Fruit fly (Drosophila melanogaster) whole organism, embryonic: ENCODE measurements around the gene CG11617.

Experiments used
- Ada2b ChIP-seq: fragments of 200-800 bp; sonication (Bioruptor generic); IDR thresholded peaks from 2 replicates; pipeline ENCODE4 v1.3.6; 2022; ENCODE audit warnings: missing biosample characterization, missing genetic modification characterization
- Adf1 ChIP-seq: fragments of 200-800 bp; sonication (Bioruptor generic); IDR thresholded peaks from 2 replicates; pipeline ENCODE4 v1.3.6; 2022; ENCODE audit warnings: missing biosample characterization, missing genetic modification characterization
- Aef1 ChIP-seq: fragments of 200-800 bp; sonication (Bioruptor generic); IDR thresholded peaks from 3 replicates; pipeline ENCODE4 v1.3.6; 2022; ENCODE audit warnings: missing biosample characterization, missing genetic modification characterization
- B-H2 ChIP-seq: fragments of 200-800 bp; sonication (Bioruptor generic); optimal IDR thresholded peaks from 2 replicates; lab custom pipeline; 2018; ENCODE audit warnings: missing biosample characterization, mild to moderate bottlenecking, missing genetic modification characterization
- CG10321 ChIP-seq: fragments of 200-800 bp; sonication (Bioruptor generic); IDR thresholded peaks from 2 replicates; pipeline ENCODE4 v1.3.6; 2022; ENCODE audit warnings: missing biosample characterization, missing genetic modification characterization
- CG10431 ChIP-seq: fragments of 200-800 bp; sonication (Bioruptor generic); optimal IDR thresholded peaks from 3 replicates; lab custom pipeline; 2018; ENCODE audit warnings: missing biosample characterization, mild to moderate bottlenecking, missing genetic modification characterization
- CG12659 ChIP-seq: fragments of 200-800 bp; sonication (Bioruptor generic); optimal IDR thresholded peaks from 3 replicates; lab custom pipeline; 2017; ENCODE audit warnings: mild to moderate bottlenecking, missing biosample characterization, missing genetic modification reagents, missing genetic modification characterization
- CG12942 ChIP-seq: fragments of 200-800 bp; sonication (Bioruptor generic); optimal IDR thresholded peaks from 3 replicates; lab custom pipeline; 2016; ENCODE audit warnings: missing biosample characterization, missing genetic modification characterization
- CG14050 ChIP-seq: fragments of 200-800 bp; sonication (Bioruptor generic); IDR thresholded peaks from 3 replicates; pipeline ENCODE4 v1.3.6; 2022; ENCODE audit warnings: missing biosample characterization, missing genetic modification characterization
- CG14667 ChIP-seq: fragments of 200-800 bp; sonication (Bioruptor generic); IDR thresholded peaks from 2 replicates; pipeline ENCODE4 v1.3.6; 2022; ENCODE audit warnings: missing biosample characterization, missing genetic modification characterization
- CG1647 ChIP-seq: fragments of 200-800 bp; sonication (Bioruptor generic); optimal IDR thresholded peaks from 3 replicates; lab custom pipeline; 2016; ENCODE audit warnings: missing biosample characterization, missing genetic modification characterization
- CG31388 ChIP-seq: fragments of 200-800 bp; sonication (Bioruptor generic); optimal IDR thresholded peaks from 2 replicates; lab custom pipeline; 2016; ENCODE audit warnings: missing biosample characterization, missing genetic modification characterization
- CG3847 ChIP-seq: fragments of 200-800 bp; sonication (Bioruptor generic); IDR thresholded peaks from 2 replicates; pipeline ENCODE4 v1.3.6; 2022; ENCODE audit warnings: missing biosample characterization, missing genetic modification characterization
- CG4328 ChIP-seq: fragments of 200-800 bp; sonication (Bioruptor generic); optimal IDR thresholded peaks from 3 replicates; lab custom pipeline; 2017; ENCODE audit warnings: missing biosample characterization, missing genetic modification reagents, missing genetic modification characterization
- CG4730 ChIP-seq: fragments of 200-800 bp; sonication (Bioruptor generic); IDR thresholded peaks from 2 replicates; pipeline ENCODE4 v1.3.6; 2022; ENCODE audit warnings: missing biosample characterization, missing genetic modification characterization
- CG6272 ChIP-seq: fragments of 200-800 bp; sonication (Bioruptor generic); IDR thresholded peaks from 2 replicates; pipeline ENCODE4 v1.3.6; 2022; ENCODE audit warnings: missing biosample characterization, missing genetic modification characterization
- CG7372 ChIP-seq: fragments of 200-800 bp; sonication (Bioruptor generic); IDR thresholded peaks from 2 replicates; pipeline ENCODE4 v1.3.6; 2022; ENCODE audit warnings: missing biosample characterization, missing genetic modification characterization
- CG7556 ChIP-seq: fragments of 200-800 bp; sonication (Bioruptor generic); optimal IDR thresholded peaks from 2 replicates; lab custom pipeline; 2017; ENCODE audit warnings: missing biosample characterization, mild to moderate bottlenecking, missing genetic modification characterization
- CG7963 ChIP-seq: fragments of 200-800 bp; sonication (Bioruptor generic); IDR thresholded peaks from 3 replicates; pipeline ENCODE4 v1.3.6; 2022; ENCODE audit warnings: missing biosample characterization, missing genetic modification characterization; ENCODE audit not compliant: partially characterized antibody
- CG9797 ChIP-seq: fragments of 200-800 bp; sonication (Bioruptor generic); optimal IDR thresholded peaks from 3 replicates; lab custom pipeline; 2018; ENCODE audit warnings: missing biosample characterization, mild to moderate bottlenecking, missing genetic modification characterization
- CrebB ChIP-seq: fragments of 200-800 bp; sonication (Bioruptor generic); optimal IDR thresholded peaks from 3 replicates; lab custom pipeline; 2018; ENCODE audit warnings: missing biosample characterization, mild to moderate bottlenecking, missing genetic modification characterization
- D19B ChIP-seq: fragments of 200-800 bp; sonication (Bioruptor generic); optimal IDR thresholded peaks from 2 replicates; lab custom pipeline; 2017; ENCODE audit warnings: missing biosample characterization, mild to moderate bottlenecking, missing genetic modification characterization
- Deaf1 ChIP-seq: fragments of 200-800 bp; optimal IDR thresholded peaks from 3 replicates; lab custom pipeline; 2019; ENCODE audit warnings: missing biosample characterization, mild to moderate bottlenecking, missing genetic modification characterization, moderate library complexity
- Dll ChIP-seq: fragments of 200-800 bp; sonication (Bioruptor generic); IDR thresholded peaks from 4 replicates; pipeline ENCODE4 v1.3.6; 2022; ENCODE audit warnings: missing biosample characterization, missing genetic modification characterization; ENCODE audit not compliant: partially characterized antibody
- H15 ChIP-seq: fragments of 200-800 bp; sonication (Bioruptor generic); IDR thresholded peaks from 3 replicates; pipeline ENCODE4 v1.3.6; 2022; ENCODE audit warnings: missing biosample characterization, missing genetic modification characterization
- Hr51 ChIP-seq, 2 experiments: fragments of 200-800 bp; sonication (Bioruptor generic); optimal IDR thresholded peaks; 2 replicates in 1 of 2; 3 replicates in 1 of 2; lab custom pipeline; 2016 to 2018; ENCODE audit warnings: missing biosample characterization in 2 of 2, missing genetic modification characterization in 2 of 2, mild to moderate bottlenecking in 1 of 2, moderate library complexity in 1 of 2
- Lim3 ChIP-seq: fragments of 200-800 bp; sonication (Bioruptor generic); IDR thresholded peaks from 2 replicates; pipeline ENCODE4 v1.3.6; 2022; ENCODE audit warnings: missing biosample characterization, missing genetic modification characterization
- NC2β ChIP-seq: fragments of 200-800 bp; sonication (Bioruptor generic); optimal IDR thresholded peaks from 2 replicates; lab custom pipeline; 2016; ENCODE audit warnings: missing biosample characterization, missing genetic modification characterization
- NK7.1 ChIP-seq: fragments of 200-800 bp; sonication (Bioruptor generic); optimal IDR thresholded peaks from 3 replicates; lab custom pipeline; 2016; ENCODE audit warnings: missing biosample characterization, missing genetic modification characterization
- Side ChIP-seq: fragments of 200-800 bp; sonication (Bioruptor generic); optimal IDR thresholded peaks from 2 replicates; lab custom pipeline; 2016; ENCODE audit warnings: missing biosample characterization, missing genetic modification characterization
- Xrp1 ChIP-seq: fragments of 200-800 bp; sonication (Bioruptor generic); IDR thresholded peaks from 2 replicates; pipeline ENCODE4 v1.3.6; 2022; ENCODE audit warnings: missing biosample characterization, missing genetic modification characterization
- bbx ChIP-seq: fragments of 200-800 bp; sonication (Bioruptor generic); IDR thresholded peaks from 2 replicates; pipeline ENCODE4 v1.3.6; 2022; ENCODE audit warnings: missing biosample characterization, missing genetic modification characterization; ENCODE audit not compliant: partially characterized antibody
- bigmax ChIP-seq: fragments of 200-800 bp; sonication (Bioruptor generic); optimal IDR thresholded peaks from 2 replicates; lab custom pipeline; 2018; ENCODE audit warnings: missing biosample characterization, mild to moderate bottlenecking, missing genetic modification characterization
- cg ChIP-seq: fragments of 200-800 bp; sonication (Bioruptor generic); optimal IDR thresholded peaks from 3 replicates; lab custom pipeline; 2019; ENCODE audit warnings: missing biosample characterization, mild to moderate bottlenecking, missing genetic modification characterization, moderate library complexity
- gfzf ChIP-seq: fragments of 200-800 bp; sonication (Bioruptor generic); optimal IDR thresholded peaks from 2 replicates; lab custom pipeline; 2016; ENCODE audit warnings: missing biosample characterization, mild to moderate bottlenecking, missing genetic modification characterization, moderate library complexity
- grau ChIP-seq: fragments of 200-800 bp; optimal IDR thresholded peaks from 3 replicates; lab custom pipeline; 2019; ENCODE audit warnings: missing biosample characterization, mild to moderate bottlenecking, missing genetic modification characterization, moderate library complexity
- grn ChIP-seq: fragments of 200-800 bp; sonication (Bioruptor generic); optimal IDR thresholded peaks from 3 replicates; lab custom pipeline; 2017; ENCODE audit warnings: missing biosample characterization, missing genetic modification characterization
- hth ChIP-seq: fragments of >200 bp; optimal IDR thresholded peaks from 2 replicates; lab custom pipeline; 2017; ENCODE audit warnings: inconsistent platforms
- kay ChIP-seq: fragments of 200-800 bp; sonication (Bioruptor generic); optimal IDR thresholded peaks from 2 replicates; lab custom pipeline; 2016; ENCODE audit warnings: missing biosample characterization, missing genetic modification characterization
- nau ChIP-seq: fragments of 200-800 bp; sonication (Bioruptor generic); optimal IDR thresholded peaks from 3 replicates; lab custom pipeline; 2017; ENCODE audit warnings: missing biosample characterization, mild to moderate bottlenecking, missing genetic modification characterization, missing genetic modification reagents
- pho ChIP-seq: fragments of 200-800 bp; sonication (Bioruptor generic); optimal IDR thresholded peaks from 2 replicates; lab custom pipeline; 2016; ENCODE audit warnings: missing biosample characterization, missing genetic modification characterization
- repo ChIP-seq: fragments of 200-800 bp; sonication (Bioruptor generic); optimal IDR thresholded peaks from 2 replicates; lab custom pipeline; 2016; ENCODE audit warnings: missing biosample characterization, missing genetic modification characterization
- scrt ChIP-seq: fragments of 200-800 bp; sonication (Bioruptor generic); optimal IDR thresholded peaks from 2 replicates; lab custom pipeline; 2018; ENCODE audit warnings: missing biosample characterization, mild to moderate bottlenecking, missing genetic modification characterization, moderate library complexity
- sqz ChIP-seq: fragments of 200-800 bp; sonication (Bioruptor generic); optimal IDR thresholded peaks from 3 replicates; lab custom pipeline; 2018; ENCODE audit warnings: missing biosample characterization, mild to moderate bottlenecking, missing genetic modification characterization
- tgo ChIP-seq: fragments of 200-800 bp; sonication (Bioruptor generic); IDR thresholded peaks from 3 replicates; pipeline ENCODE4 v1.3.6; 2022; ENCODE audit warnings: missing biosample characterization, missing genetic modification characterization
- toy ChIP-seq: fragments of 200-800 bp; sonication (Bioruptor generic); IDR thresholded peaks from 2 replicates; pipeline ENCODE4 v1.3.6; 2022; ENCODE audit warnings: missing biosample characterization, missing genetic modification characterization
- trh ChIP-seq: fragments of 200-800 bp; sonication (Bioruptor generic); optimal IDR thresholded peaks from 2 replicates; lab custom pipeline; 2016; ENCODE audit warnings: missing biosample characterization, missing genetic modification characterization
- twi ChIP-seq: fragments of 200-800 bp; optimal IDR thresholded peaks from 2 replicates; lab custom pipeline; 2019; ENCODE audit warnings: missing biosample characterization, mild to moderate bottlenecking, missing genetic modification characterization, moderate library complexity
- unc-4 ChIP-seq: fragments of 200-800 bp; sonication (Bioruptor generic); IDR thresholded peaks from 2 replicates; pipeline ENCODE4 v1.3.6; 2022; ENCODE audit warnings: missing biosample characterization, missing genetic modification characterization; ENCODE audit not compliant: partially characterized antibody
- unpg ChIP-seq: fragments of 200-800 bp; sonication (Bioruptor generic); optimal IDR thresholded peaks from 3 replicates; lab custom pipeline; 2018; ENCODE audit warnings: missing biosample characterization, mild to moderate bottlenecking, missing genetic modification characterization, moderate library complexity
- usp ChIP-seq: fragments of >200 bp; optimal IDR thresholded peaks from 2 replicates; lab custom pipeline; 2017; ENCODE audit warnings: missing biosample characterization, missing genetic modification characterization
- yki ChIP-seq: fragments of >200 bp; optimal IDR thresholded peaks from 3 replicates; lab custom pipeline; 2018

The CG11617 gene

DNA sequence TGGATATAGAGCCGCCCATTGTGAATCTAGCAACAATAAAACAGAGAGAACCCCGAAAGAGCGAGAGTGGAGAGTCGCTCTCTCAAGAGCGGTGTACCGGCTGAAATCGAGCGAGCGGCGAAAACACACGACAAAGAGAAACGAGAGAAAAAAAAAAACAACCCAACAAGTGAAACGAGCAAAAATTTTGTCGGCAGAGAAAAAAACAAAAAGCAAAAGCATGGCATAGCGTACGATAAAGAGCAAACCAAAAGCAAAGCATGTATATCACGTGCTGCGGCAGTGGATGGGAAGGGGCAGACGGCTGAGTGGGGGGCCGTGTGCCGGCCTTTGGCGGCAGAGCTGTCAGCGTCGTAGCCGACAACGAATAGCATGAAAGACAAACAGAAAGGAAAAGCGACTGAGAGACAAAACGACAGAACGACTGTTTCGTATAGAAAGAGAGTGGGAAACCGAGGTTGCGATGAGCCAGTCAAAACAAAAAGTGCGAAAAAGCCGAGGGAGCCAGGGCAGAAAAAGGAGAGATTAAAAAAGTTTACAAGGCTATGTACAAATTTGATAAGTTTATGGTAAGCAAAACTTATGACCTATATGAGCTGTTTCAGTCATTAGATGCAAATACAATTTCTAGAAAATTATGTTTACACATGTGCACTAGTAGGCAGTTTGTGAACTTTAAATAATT lies 39.7 kb upstream of the CG11617 start (continued):
- no peak for TF ChIP-seq CG7963 (GFP tag; lab: Robert Waterston, UW)
- TF ChIP-seq D19B (GFP tag; lab: Kevin White, UChicago), result no peak
- TF ChIP-seq grn (GFP tag; lab: Kevin White, UChicago), result no peak
- no peak for TF ChIP-seq gfzf (GFP tag; lab: Kevin White, UChicago)
- TF ChIP-seq toy (GFP tag; lab: Robert Waterston, UW), result no peak
- TF ChIP-seq CG12942 (GFP tag; lab: Kevin White, UChicago), result no peak
- TF ChIP-seq grau (tag; lab: Kevin White, UChicago), result no peak
- TF ChIP-seq CG14050 (GFP tag; lab: Robert Waterston, UW), result no peak; the same call in 2 of the 3 replicates
- TF ChIP-seq tgo (GFP tag; lab: Robert Waterston, UW), result no peak
- TF ChIP-seq CG3847 (GFP tag; lab: Robert Waterston, UW), result no peak
- TF ChIP-seq CG6272 (GFP tag; lab: Robert Waterston, UW), result no peak
- TF ChIP-seq CG31388 (GFP tag; lab: Kevin White, UChicago), result no peak
- TF ChIP-seq Dll (GFP tag; lab: Robert Waterston, UW), result peak; percentile 46; the same call in 1 of the 4 replicates
- TF ChIP-seq bbx, result no peak
- TF ChIP-seq nau (GFP tag; lab: Kevin White, UChicago), result no peak
- TF ChIP-seq CG10431, result peak; percentile 14
- TF ChIP-seq NC2β (GFP tag; lab: Kevin White, UChicago), result no peak
- TF ChIP-seq cg (GFP tag; lab: Kevin White, UChicago), result peak; percentile 24
- no peak for TF ChIP-seq CG12659 (GFP tag; lab: Kevin White, UChicago)
- no peak for TF ChIP-seq kay (GFP tag; lab: Kevin White, UChicago)
- TF ChIP-seq B-H2 (GFP tag; lab: Kevin White, UChicago), result no peak
- peak; percentile 40 for TF ChIP-seq Deaf1 (tag; lab: Kevin White, UChicago)
- no peak for TF ChIP-seq CG7372
- no peak for TF ChIP-seq CG10321 (GFP tag; lab: Robert Waterston, UW)
- no peak for TF ChIP-seq CG4328
- no peak for TF ChIP-seq CG9797 (GFP tag; lab: Kevin White, UChicago)
- no peak for TF ChIP-seq usp (GFP tag; lab: Kevin White, UChicago)
- no peak for TF ChIP-seq twi (tag; lab: Kevin White, UChicago)
- no peak for TF ChIP-seq Lim3 (GFP tag; lab: Robert Waterston, UW)
- no peak for TF ChIP-seq trh (GFP tag; lab: Kevin White, UChicago)
- peak; percentile 92 for TF ChIP-seq scrt (GFP tag; lab: Kevin White, UChicago)
- TF ChIP-seq bigmax, result no peak
- no peak for TF ChIP-seq Hr51 (GFP tag; optimal IDR thresholded peaks at IDR 0.05; lab: Kevin White, UChicago)
- 0 out of 2 replicates have a peak, but pooled peaks have one; percentile 20 for TF ChIP-seq Xrp1 (GFP tag; lab: Robert Waterston, UW)
- TF ChIP-seq Side (GFP tag; lab: Kevin White, UChicago), result no peak
- no peak for TF ChIP-seq repo (GFP tag; lab: Kevin White, UChicago)
- TF ChIP-seq Ada2b (GFP tag; lab: Robert Waterston, UW), result no peak
- TF ChIP-seq pho (GFP tag; lab: Kevin White, UChicago), result no peak
- TF ChIP-seq sqz (GFP tag; lab: Kevin White, UChicago), result peak; percentile 96
- TF ChIP-seq NK7.1 (GFP tag; lab: Kevin White, UChicago), result no peak
- TF ChIP-seq CrebB (tag; lab: Kevin White, UChicago), result no peak
- TF ChIP-seq Aef1 (GFP tag; lab: Robert Waterston, UW), result no peak
- TF ChIP-seq unpg, result no peak
- no peak for TF ChIP-seq CG7556 (GFP tag; lab: Kevin White, UChicago)
- TF ChIP-seq yki (lab: Kevin White, UChicago), result peak; percentile 77
- TF ChIP-seq unc-4 (GFP tag; lab: Robert Waterston, UW), result peak; percentile 58
- TF ChIP-seq CG14667, result no peak
- TF ChIP-seq Adf1, result peak; percentile 97
- no peak for TF ChIP-seq CG1647
- TF ChIP-seq H15, result no peak
- no peak for TF ChIP-seq CG4730 (GFP tag; lab: Robert Waterston, UW)
- no peak for TF ChIP-seq hth (lab: Kevin White, UChicago)
